Worm (Caenorhabditis elegans) whole organism, L4 larva: ENCODE measurements around the gene C25A8.5.

Source experiments
- F37D6.2 ChIP-seq: sonication (generic microtip); optimal IDR thresholded peaks from 2 replicates; lab custom pipeline; 2016; ENCODE audit warnings: mild to moderate bottlenecking, missing genetic modification characterization, missing compliant biosample characterization
- T26A8.4 ChIP-seq: fragments of 200-800 bp; sonication (Bioruptor generic); IDR thresholded peaks from 2 replicates; pipeline ENCODE4 v1.3.6; 2022; ENCODE audit warnings: missing genetic modification characterization, missing compliant biosample characterization
- Y75B8A.6 ChIP-seq: fragments of 200-800 bp; sonication (Bioruptor generic); IDR thresholded peaks from 2 replicates; pipeline ENCODE4 v1.3.6; 2022; ENCODE audit warnings: missing genetic modification reagents, missing genetic modification characterization, missing compliant biosample characterization
- ZK337.2 ChIP-seq: fragments of 200-800 bp; sonication (Bioruptor generic); IDR thresholded peaks from 2 replicates; pipeline ENCODE4 v1.3.6; 2022; ENCODE audit warnings: missing genetic modification reagents, missing genetic modification characterization, missing compliant biosample characterization
- ama-1 ChIP-seq: fragments of 150-350 bp; optimal IDR thresholded peaks from 2 replicates; lab custom pipeline; 2014; ENCODE audit warnings: inconsistent platforms, mixed read lengths
- arid-1 ChIP-seq: fragments of 200-800 bp; sonication (Bioruptor generic); conservative IDR thresholded peaks from 2 replicates; pipeline ENCODE4 v1.3.6; 2022; ENCODE audit warnings: missing genetic modification reagents, missing genetic modification characterization, missing compliant biosample characterization
- ceh-44 ChIP-seq: fragments of 200-800 bp; sonication (Bioruptor generic); IDR thresholded peaks from 2 replicates; pipeline ENCODE4 v1.3.6; 2022; ENCODE audit warnings: missing genetic modification reagents, missing genetic modification characterization, missing compliant biosample characterization
- ceh-62 ChIP-seq: sonication (generic microtip); optimal IDR thresholded peaks from 2 replicates; lab custom pipeline; 2017; ENCODE audit warnings: missing biosample characterization, missing genetic modification characterization
- ctbp-1 ChIP-seq: fragments of 200-800 bp; sonication (Bioruptor generic); IDR thresholded peaks from 2 replicates; pipeline ENCODE4 v1.3.6; 2022; ENCODE audit warnings: missing genetic modification reagents, missing genetic modification characterization, missing compliant biosample characterization
- daf-12 ChIP-seq: fragments of 150-350 bp; optimal IDR thresholded peaks from 2 replicates; lab custom pipeline; 2014; ENCODE audit warnings: missing biosample characterization, missing genetic modification reagents, missing genetic modification characterization
- daf-16 ChIP-seq, 3 experiments: sonication (generic microtip); optimal IDR thresholded peaks; 2 replicates each; lab custom pipeline; 2016 to 2017; ENCODE audit warnings: missing genetic modification characterization in 3 of 3, missing genetic modification reagents in 3 of 3, mild to moderate bottlenecking in 2 of 3, missing compliant biosample characterization in 2 of 3, missing biosample characterization in 1 of 3, moderate library complexity in 1 of 3
- daf-19 ChIP-seq: fragments of 200-800 bp; sonication (Bioruptor generic); conservative IDR thresholded peaks from 2 replicates; pipeline ENCODE4 v1.3.6; 2022; ENCODE audit warnings: missing genetic modification characterization, missing compliant biosample characterization
- dmd-6 ChIP-seq: fragments of 200-800 bp; sonication (Bioruptor generic); IDR thresholded peaks from 2 replicates; pipeline ENCODE4 v1.3.6; 2022; ENCODE audit warnings: missing genetic modification reagents, missing genetic modification characterization, missing compliant biosample characterization
- dpl-1 ChIP-seq: fragments of 150-350 bp; optimal IDR thresholded peaks from 2 replicates; lab custom pipeline; 2014; ENCODE audit warnings: missing biosample characterization, missing genetic modification reagents, missing genetic modification characterization
- egl-27 ChIP-seq: sonication (generic microtip); optimal IDR thresholded peaks from 3 replicates; lab custom pipeline; 2017; ENCODE audit warnings: missing biosample characterization, missing genetic modification reagents, missing genetic modification characterization
- fkh-10 ChIP-seq: fragments of 150-350 bp; optimal IDR thresholded peaks from 2 replicates; lab custom pipeline; 2014; ENCODE audit warnings: missing biosample characterization, missing genetic modification reagents, missing genetic modification characterization
- gei-8 ChIP-seq: fragments of 200-800 bp; sonication (Bioruptor generic); optimal IDR thresholded peaks from 2 replicates; lab custom pipeline; 2018; ENCODE audit warnings: mild to moderate bottlenecking, missing genetic modification characterization, missing compliant biosample characterization
- hif-1 ChIP-seq, 2 experiments: sonication (generic microtip); optimal IDR thresholded peaks; 2 replicates each; lab custom pipeline; 2016 to 2017; ENCODE audit warnings: missing compliant biosample characterization in 2 of 2, missing genetic modification characterization in 2 of 2, missing genetic modification reagents in 2 of 2, missing genotype in 2 of 2, mild to moderate bottlenecking in 1 of 2
- hlh-11 ChIP-seq: fragments of 200-800 bp; sonication (Bioruptor generic); optimal IDR thresholded peaks from 2 replicates; lab custom pipeline; 2018; ENCODE audit warnings: mild to moderate bottlenecking, missing genetic modification characterization, missing compliant biosample characterization
- lim-7 ChIP-seq: fragments of 200-800 bp; sonication (Bioruptor generic); IDR thresholded peaks from 2 replicates; pipeline ENCODE4 v1.3.6; 2022; ENCODE audit warnings: missing genetic modification characterization, missing compliant biosample characterization
- lin-13 ChIP-seq: fragments of 150-350 bp; optimal IDR thresholded peaks from 2 replicates; lab custom pipeline; 2014; ENCODE audit warnings: missing biosample characterization, missing genetic modification reagents, missing genetic modification characterization
- lin-38 ChIP-seq: fragments of 200-800 bp; sonication (Bioruptor generic); IDR thresholded peaks from 2 replicates; pipeline ENCODE4 v1.3.6; 2022; ENCODE audit warnings: missing genetic modification reagents, missing genetic modification characterization, missing compliant biosample characterization
- lin-39 ChIP-seq: fragments of 150-350 bp; optimal IDR thresholded peaks from 2 replicates; lab custom pipeline; 2014; ENCODE audit warnings: missing biosample characterization, missing genetic modification reagents, missing genetic modification characterization
- mdl-1 ChIP-seq, 2 experiments: fragments of 150-350 bp in 1 of 2; sonication (generic microtip) in 1 of 2; optimal IDR thresholded peaks; 2 replicates each; lab custom pipeline; 2014 to 2017; ENCODE audit warnings: missing biosample characterization in 2 of 2, missing genetic modification characterization in 2 of 2
- nhr-102 ChIP-seq: sonication (generic microtip); optimal IDR thresholded peaks from 2 replicates; lab custom pipeline; 2016; ENCODE audit warnings: mild to moderate bottlenecking, missing genetic modification characterization, moderate library complexity, missing compliant biosample characterization
- nhr-237 ChIP-seq: sonication (generic microtip); optimal IDR thresholded peaks from 2 replicates; lab custom pipeline; 2017; ENCODE audit warnings: missing biosample characterization, missing genetic modification characterization
- nhr-25 ChIP-seq: sonication (generic microtip); optimal IDR thresholded peaks from 2 replicates; lab custom pipeline; 2017; ENCODE audit warnings: missing genetic modification characterization, mild to moderate bottlenecking, missing compliant biosample characterization, antibody characterized with exemption, moderate library complexity, borderline replicate concordance; ENCODE audit not compliant: insufficient read depth
- nhr-28 ChIP-seq: fragments of 150-350 bp; optimal IDR thresholded peaks from 2 replicates; lab custom pipeline; 2014; ENCODE audit warnings: missing biosample characterization, missing genetic modification characterization
- nhr-42 ChIP-seq: fragments of 200-800 bp; sonication (Bioruptor generic); IDR thresholded peaks from 2 replicates; pipeline ENCODE4 v1.3.6; 2022; ENCODE audit warnings: missing genetic modification characterization, missing compliant biosample characterization
- nhr-48 ChIP-seq: sonication (generic microtip); optimal IDR thresholded peaks from 2 replicates; lab custom pipeline; 2016; ENCODE audit warnings: mild to moderate bottlenecking, missing genetic modification characterization, missing compliant biosample characterization
- nhr-6 ChIP-seq: fragments of 150-350 bp; optimal IDR thresholded peaks from 2 replicates; lab custom pipeline; 2014; ENCODE audit warnings: missing biosample characterization, missing genetic modification characterization
- nhr-77 ChIP-seq: fragments of 150-350 bp; optimal IDR thresholded peaks from 2 replicates; lab custom pipeline; 2014; ENCODE audit warnings: missing biosample characterization, missing genetic modification characterization
- rbr-2 ChIP-seq: sonication (generic microtip); optimal IDR thresholded peaks from 2 replicates; lab custom pipeline; 2016; ENCODE audit warnings: missing genotype, missing genetic modification characterization, missing compliant biosample characterization
- sdz-12 ChIP-seq: fragments of 200-800 bp; sonication (Bioruptor generic); optimal IDR thresholded peaks from 2 replicates; lab custom pipeline; 2018; ENCODE audit warnings: mild to moderate bottlenecking, missing genetic modification characterization, missing compliant biosample characterization
- set-16 ChIP-seq: fragments of 200-800 bp; sonication (Bioruptor generic); IDR thresholded peaks from 2 replicates; pipeline ENCODE4 v1.3.6; 2022; ENCODE audit warnings: missing genetic modification reagents, missing genetic modification characterization, missing compliant biosample characterization
- snpc-1.2 ChIP-seq: fragments of 200-800 bp; sonication (Bioruptor generic); IDR thresholded peaks from 2 replicates; pipeline ENCODE4 v1.3.6; 2022; ENCODE audit warnings: missing genetic modification reagents, missing genetic modification characterization, missing compliant biosample characterization
- snpc-4 ChIP-seq: fragments of 150-350 bp; optimal IDR thresholded peaks from 2 replicates; lab custom pipeline; 2014; ENCODE audit warnings: missing biosample characterization, missing genetic modification characterization
- spr-1 ChIP-seq: sonication (generic microtip); optimal IDR thresholded peaks from 2 replicates; lab custom pipeline; 2016; ENCODE audit warnings: mild to moderate bottlenecking, missing genetic modification characterization, missing compliant biosample characterization
- spr-3 ChIP-seq: fragments of 200-800 bp; sonication (Bioruptor generic); optimal IDR thresholded peaks from 2 replicates; lab custom pipeline; 2018; ENCODE audit warnings: mild to moderate bottlenecking, missing genetic modification characterization, missing compliant biosample characterization
- tag-97 ChIP-seq: fragments of 200-800 bp; sonication (Bioruptor generic); IDR thresholded peaks from 2 replicates; pipeline ENCODE4 v1.3.6; 2022; ENCODE audit warnings: missing genetic modification characterization, missing compliant biosample characterization
- unc-62 ChIP-seq, 3 experiments: fragments of 150-350 bp in 1 of 3; sonication (generic microtip); optimal IDR thresholded peaks in 2 of 3; peaks in 1 of 3; 1 replicate in 1 of 3; 2 replicates in 2 of 3; lab custom pipeline; 2014 to 2017; ENCODE audit warnings: missing biosample characterization in 3 of 3, missing genetic modification characterization in 3 of 3, missing genetic modification reagents in 3 of 3, missing genotype in 1 of 3
- zfp-3 ChIP-seq: fragments of 200-800 bp; sonication (Bioruptor generic); conservative IDR thresholded peaks from 2 replicates; pipeline ENCODE4 v1.3.6; 2022; ENCODE audit warnings: missing genetic modification reagents, missing genetic modification characterization, missing compliant biosample characterization
- zip-11 ChIP-seq: fragments of 200-800 bp; sonication (Bioruptor generic); IDR thresholded peaks from 2 replicates; pipeline ENCODE4 v1.3.6; 2022; ENCODE audit warnings: missing genetic modification characterization, missing compliant biosample characterization
- zip-2 ChIP-seq: fragments of 150-350 bp; optimal IDR thresholded peaks from 2 replicates; lab custom pipeline; 2014; ENCODE audit warnings: missing biosample characterization, missing genetic modification characterization

Gene C25A8.5

ce11 chrIV:7044552-7045139 lies 45.3 kb downstream of the C25A8.5 start, which contains the start of gene tin-9.1 (continued):
- TF ChIP-seq ceh-62 (no peak), ctbp-1 (GFP tag; lab: Robert Waterston, UW) (no peak), ZK337.2 (GFP tag; lab: Robert Waterston, UW) (no peak), nhr-102 (tag; lab: Kevin White, UChicago) (peak; percentile 18), spr-1 (tag; lab: Kevin White, UChicago) (peak; percentile 12), lin-39 (no peak), nhr-6 (tag; lab: Kevin White, UChicago) (peak; percentile 53), hlh-11 (tag; lab: Kevin White, UChicago) (peak; percentile 56), rbr-2 (peak; percentile 52), nhr-28 (tag; lab: Kevin White, UChicago) (peak; percentile 37), nhr-77 (tag; lab: Kevin White, UChicago) (no peak), nhr-237 (tag; lab: Kevin White, UChicago) (no peak), Y75B8A.6 (no peak), zip-2 (no peak), hif-1 (tag; optimal IDR thresholded peaks at IDR 0.05; lab: Kevin White, UChicago) (no peak), nhr-48 (tag; lab: Kevin White, UChicago) (peak; percentile 28), snpc-4 (no peak), gei-8 (GFP tag; lab: Kevin White, UChicago) (no peak), fkh-10 (GFP tag; lab: Kevin White, UChicago) (no peak), sdz-12 (GFP tag; lab: Kevin White, UChicago) (no peak), daf-19 (GFP tag; lab: Robert Waterston, UW) (no peak), unc-62 (GFP tag; optimal IDR thresholded peaks at IDR 0.05 in 1 of 2; lab: Kevin White, UChicago) (no peak), unc-62 (tag; optimal IDR thresholded peaks at IDR 0.05; lab: Kevin White, UChicago) (no peak), lin-38 (GFP tag; lab: Robert Waterston, UW) (peak; percentile 72), F37D6.2 (tag; lab: Kevin White, UChicago) (peak; percentile 21), ceh-44 (no peak), daf-16 (GFP tag; optimal IDR thresholded peaks at IDR 0.05; lab: Kevin White, UChicago) (no peak), daf-16 (tag; optimal IDR thresholded peaks at IDR 0.05; lab: Kevin White, UChicago) (peak; percentile 53), set-16 (GFP tag; lab: Robert Waterston, UW) (no peak), egl-27 (no peak), dmd-6 (GFP tag; lab: Robert Waterston, UW) (peak; percentile 58), arid-1 (GFP tag; lab: Robert Waterston, UW) (no peak), zfp-3 (GFP tag; lab: Robert Waterston, UW) (no peak), T26A8.4 (GFP tag; lab: Robert Waterston, UW) (peak; percentile 28; the same call in 1 of the 2 replicates), mdl-1 (tag; optimal IDR thresholded peaks at IDR 0.05; lab: Kevin White, UChicago) (no peak), zip-11 (no peak), dpl-1 (GFP tag; lab: Kevin White, UChicago) (peak; percentile 75), nhr-25 (tag; lab: Kevin White, UChicago) (no peak), lim-7 (GFP tag; lab: Robert Waterston, UW) (no peak), daf-12 (no peak), snpc-1.2 (GFP tag; lab: Robert Waterston, UW) (peak; percentile 53; the same call in 1 of the 2 replicates), spr-3 (GFP tag; lab: Kevin White, UChicago) (no peak), tag-97 (GFP tag; lab: Robert Waterston, UW) (no peak), nhr-42 (GFP tag; lab: Robert Waterston, UW) (no peak), ama-1 (lab: Kevin White, UChicago) (no peak), lin-13 (GFP tag; lab: Kevin White, UChicago) (peak; percentile 48)
- TF ChIP-seq, all 104 proteins: peak for 24
